Worm (Caenorhabditis elegans) whole organism, late embryonic: ENCODE data around the gene fmi-1.

Source experiments
- ceh-14 ChIP-seq: sonication (generic microtip); optimal IDR thresholded peaks from 2 replicates; lab custom pipeline; 2016; ENCODE audit warnings: missing genotype, missing genetic modification characterization, missing compliant biosample characterization
- elt-2 ChIP-seq: sonication (generic microtip); optimal IDR thresholded peaks from 2 replicates; lab custom pipeline; 2016; ENCODE audit warnings: missing genetic modification reagents, missing genetic modification characterization, missing compliant biosample characterization
- fax-1 ChIP-seq: sonication (generic microtip); optimal IDR thresholded peaks from 2 replicates; lab custom pipeline; 2016; ENCODE audit warnings: missing genotype, missing genetic modification characterization, missing compliant biosample characterization
- pat-9 ChIP-seq: fragments of 200-800 bp; sonication (Bioruptor generic); optimal IDR thresholded peaks from 2 replicates; lab custom pipeline; 2018; ENCODE audit warnings: mild to moderate bottlenecking, missing genetic modification characterization, moderate library complexity, missing compliant biosample characterization
- pqm-1 ChIP-seq: sonication (generic microtip); optimal IDR thresholded peaks from 2 replicates; lab custom pipeline; 2016; ENCODE audit warnings: missing genetic modification characterization, missing compliant biosample characterization
- ztf-16 ChIP-seq: sonication (generic microtip); optimal IDR thresholded peaks from 2 replicates; lab custom pipeline; 2017; ENCODE audit warnings: missing genetic modification characterization, missing compliant biosample characterization

- TF ChIP-seq ceh-14 (tag; lab: Kevin White, UChicago): no peak
- TF ChIP-seq pqm-1: no peak
- no peak for TF ChIP-seq pat-9 (tag; lab: Kevin White, UChicago)
- TF ChIP-seq fax-1 (tag; lab: Kevin White, UChicago): no peak
- TF ChIP-seq elt-2: no peak
- TF ChIP-seq ztf-16 (tag; lab: Kevin White, UChicago): no peak
These were observed 48.2 kb upstream of the fmi-1 start, which contains the start of gene pnn-1 for ce11 chrV:12970575-12971160.
